Fruit fly (Drosophila melanogaster): ENCODE data around the gene CG13931.

DNA sequence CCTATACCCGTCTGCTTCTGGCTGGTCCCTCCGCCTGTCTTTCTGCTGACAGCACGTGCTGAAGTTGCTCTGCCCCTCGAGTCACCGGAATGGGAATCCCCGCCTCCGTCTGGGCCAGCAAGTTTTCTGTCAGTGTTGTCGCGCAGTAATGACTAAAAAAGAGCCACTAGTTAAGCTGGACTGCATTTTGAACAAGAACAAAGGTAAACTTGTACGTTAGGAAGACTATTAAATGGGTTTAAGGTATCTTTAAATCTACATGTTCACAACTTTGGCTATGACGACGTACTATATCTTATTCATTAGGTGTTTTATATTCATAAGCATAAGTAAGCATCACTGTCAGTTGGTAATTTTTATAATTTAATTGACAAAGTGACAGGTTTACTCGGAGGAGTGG lies 22.8 kb downstream of the CG13931 start:
- TF ChIP-seq EcR (GFP tag; optimal IDR thresholded peaks at IDR 0.05) = peak; percentile 23
- no peak for TF ChIP-seq CG13204 (GFP tag; optimal IDR thresholded peaks at IDR 0.05)
- peak; percentile 39 for TF ChIP-seq Snoo (tag; optimal IDR thresholded peaks at IDR 0.05)
- TF ChIP-seq Pif1A (GFP tag; optimal IDR thresholded peaks at IDR 0.05) = peak; percentile 36
- TF ChIP-seq CG9948 (tag; optimal IDR thresholded peaks at IDR 0.05) = peak; percentile 28
- TF ChIP-seq CG8159 (tag; optimal IDR thresholded peaks at IDR 0.05) = peak; percentile 61
- TF ChIP-seq CG8301 (tag; optimal IDR thresholded peaks at IDR 0.05) = peak; percentile 9

Measured in whole organism, pupa.